Fruit fly (Drosophila melanogaster): ENCODE results near the gene CG15764.

DNA sequence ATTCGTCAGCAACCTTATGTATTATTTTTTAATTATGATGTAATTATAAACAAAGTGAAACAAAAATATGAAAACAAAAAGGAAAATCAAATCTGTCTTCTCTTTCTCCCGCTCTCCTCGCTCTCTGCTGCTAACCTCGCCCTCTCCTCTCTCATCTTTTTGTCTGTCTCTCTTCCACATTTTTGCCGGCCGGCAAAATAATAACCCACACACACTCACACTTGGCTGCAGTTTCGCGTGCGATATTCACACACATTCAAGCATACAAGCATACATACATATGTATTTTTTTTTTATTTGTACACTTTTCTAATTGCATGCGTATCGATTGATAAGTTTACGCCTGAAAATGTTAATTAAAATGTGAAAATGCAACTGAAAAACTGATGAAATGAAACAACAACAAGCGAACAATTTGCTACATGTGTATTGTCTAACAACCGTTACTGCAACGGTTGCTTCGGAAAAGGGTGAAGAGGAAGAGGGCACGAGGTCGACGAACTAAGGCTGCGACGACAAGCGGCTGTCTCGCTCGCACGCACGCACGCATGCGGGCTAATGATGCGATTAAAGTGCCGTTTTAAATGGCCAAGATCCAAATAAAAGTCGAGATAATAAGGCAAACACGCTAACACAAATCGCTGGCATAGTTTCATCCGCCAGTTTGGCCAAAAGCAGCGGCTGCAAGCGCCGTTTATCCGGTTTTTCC, 35.6 kb downstream of the CG15764 start:
- TF ChIP-seq brk (GFP tag; optimal IDR thresholded peaks at IDR 0.05) (peak; percentile 76), usp (GFP tag; optimal IDR thresholded peaks at IDR 0.05) (no peak), HLH106 (tag; optimal IDR thresholded peaks at IDR 0.05) (no peak), Jra (GFP tag; optimal IDR thresholded peaks at IDR 0.05) (peak; percentile 48), Hr78 (GFP tag; optimal IDR thresholded peaks at IDR 0.05) (no peak), fru (GFP tag; optimal IDR thresholded peaks at IDR 0.05) (peak; percentile 23), pan (optimal IDR thresholded peaks at IDR 0.05) (no peak), Sp1 (GFP tag; optimal IDR thresholded peaks at IDR 0.05) (no peak), OdsH (GFP tag; optimal IDR thresholded peaks at IDR 0.05) (no peak), br (GFP tag; optimal IDR thresholded peaks at IDR 0.05) (no peak), sv (GFP tag; optimal IDR thresholded peaks at IDR 0.05) (no peak)
